Fruit fly (Drosophila melanogaster) whole organism, embryonic: ENCODE measurements around the gene CG9018.

ENCODE experiments used
- Bgb ChIP-seq: fragments of 200-800 bp; sonication (Bioruptor generic); IDR thresholded peaks from 2 replicates; pipeline ENCODE4 v1.3.6; 2022; ENCODE audit warnings: missing biosample characterization, missing genetic modification characterization; ENCODE audit not compliant: partially characterized antibody
- CG11247 ChIP-seq: fragments of 200-800 bp; sonication (Bioruptor generic); IDR thresholded peaks from 2 replicates; pipeline ENCODE4 v1.3.6; 2022; ENCODE audit warnings: missing biosample characterization, missing genetic modification characterization
- CG13894 ChIP-seq: fragments of 200-800 bp; sonication (Bioruptor generic); optimal IDR thresholded peaks from 3 replicates; lab custom pipeline; 2018; ENCODE audit warnings: missing biosample characterization, mild to moderate bottlenecking, missing genetic modification characterization, moderate library complexity
- CG14710 ChIP-seq: fragments of 200-800 bp; sonication (Bioruptor generic); optimal IDR thresholded peaks from 3 replicates; lab custom pipeline; 2019; ENCODE audit warnings: missing biosample characterization, mild to moderate bottlenecking, missing genetic modification characterization, moderate library complexity
- CG15514 ChIP-seq: fragments of 200-800 bp; sonication (Bioruptor generic); optimal IDR thresholded peaks from 3 replicates; lab custom pipeline; 2017; ENCODE audit warnings: missing biosample characterization, missing genetic modification characterization, mild to moderate bottlenecking, moderate library complexity, missing genetic modification reagents
- CG15601 ChIP-seq: fragments of 200-800 bp; sonication (Bioruptor generic); optimal IDR thresholded peaks from 3 replicates; lab custom pipeline; 2019; ENCODE audit warnings: missing biosample characterization, mild to moderate bottlenecking, missing genetic modification characterization, moderate library complexity
- CG16815 ChIP-seq: fragments of 200-800 bp; sonication (Bioruptor generic); optimal IDR thresholded peaks from 3 replicates; lab custom pipeline; 2017; ENCODE audit warnings: missing biosample characterization, mild to moderate bottlenecking, missing genetic modification characterization
- CG17385 ChIP-seq: fragments of 200-800 bp; sonication (Bioruptor generic); optimal IDR thresholded peaks from 3 replicates; lab custom pipeline; 2018; ENCODE audit warnings: missing biosample characterization, mild to moderate bottlenecking, missing genetic modification characterization
- CG18262 ChIP-seq: fragments of 200-800 bp; optimal IDR thresholded peaks from 3 replicates; lab custom pipeline; 2019; ENCODE audit warnings: missing biosample characterization, mild to moderate bottlenecking, missing genetic modification characterization, moderate library complexity
- CG34224 ChIP-seq: fragments of 200-800 bp; sonication (Bioruptor generic); IDR thresholded peaks from 3 replicates; pipeline ENCODE4 v1.3.6; 2022; ENCODE audit warnings: missing biosample characterization, missing genetic modification characterization; ENCODE audit not compliant: partially characterized antibody
- CG34422 ChIP-seq: fragments of 200-800 bp; sonication (Bioruptor generic); IDR thresholded peaks from 3 replicates; pipeline ENCODE4 v1.3.6; 2022; ENCODE audit warnings: missing biosample characterization, missing genetic modification characterization
- CG3847 ChIP-seq: fragments of 200-800 bp; sonication (Bioruptor generic); IDR thresholded peaks from 2 replicates; pipeline ENCODE4 v1.3.6; 2022; ENCODE audit warnings: missing biosample characterization, missing genetic modification characterization
- CG42726 ChIP-seq: fragments of 200-800 bp; sonication (Bioruptor generic); IDR thresholded peaks from 2 replicates; pipeline ENCODE4 v1.3.6; 2022; ENCODE audit warnings: missing biosample characterization, missing genetic modification characterization; ENCODE audit not compliant: partially characterized antibody
- CG7928 ChIP-seq: fragments of 200-800 bp; sonication (Bioruptor generic); optimal IDR thresholded peaks from 2 replicates; lab custom pipeline; 2017; ENCODE audit warnings: missing biosample characterization, mild to moderate bottlenecking, missing genetic modification characterization
- CG8388 ChIP-seq: fragments of 200-800 bp; sonication (Bioruptor generic); optimal IDR thresholded peaks from 2 replicates; lab custom pipeline; 2019; ENCODE audit warnings: missing biosample characterization, mild to moderate bottlenecking, missing genetic modification characterization, moderate library complexity
- CG9817 ChIP-seq: fragments of 200-800 bp; sonication (Bioruptor generic); optimal IDR thresholded peaks from 2 replicates; lab custom pipeline; 2018; ENCODE audit warnings: missing biosample characterization, mild to moderate bottlenecking, missing genetic modification characterization, moderate library complexity
- CG9876 ChIP-seq: fragments of 200-800 bp; sonication (Bioruptor generic); optimal IDR thresholded peaks from 2 replicates; lab custom pipeline; 2016; ENCODE audit warnings: missing biosample characterization, missing genetic modification characterization
- CG9932 ChIP-seq: fragments of 200-800 bp; sonication (Bioruptor generic); IDR thresholded peaks from 2 replicates; pipeline ENCODE4 v1.3.6; 2022; ENCODE audit warnings: missing biosample characterization, missing genetic modification characterization
- Camta ChIP-seq: fragments of 200-800 bp; sonication (Bioruptor generic); optimal IDR thresholded peaks from 2 replicates; lab custom pipeline; 2016; ENCODE audit warnings: missing biosample characterization, missing genetic modification characterization
- HmgD ChIP-seq: fragments of 200-800 bp; sonication (Bioruptor generic); optimal IDR thresholded peaks from 3 replicates; lab custom pipeline; 2016; ENCODE audit warnings: missing biosample characterization, missing genetic modification characterization
- Hr51 ChIP-seq, 2 experiments: fragments of 200-800 bp; sonication (Bioruptor generic); optimal IDR thresholded peaks; 2 replicates in 1 of 2; 3 replicates in 1 of 2; lab custom pipeline; 2016 to 2018; ENCODE audit warnings: missing biosample characterization in 2 of 2, missing genetic modification characterization in 2 of 2, mild to moderate bottlenecking in 1 of 2, moderate library complexity in 1 of 2
- Lhr ChIP-seq: fragments of 200-800 bp; sonication (Bioruptor generic); optimal IDR thresholded peaks from 3 replicates; lab custom pipeline; 2017; ENCODE audit warnings: mild to moderate bottlenecking, missing biosample characterization, missing genetic modification reagents, missing genetic modification characterization
- Pdp1 ChIP-seq, 2 experiments: fragments of 200-800 bp; sonication (Bioruptor generic); optimal IDR thresholded peaks; 3 replicates each; lab custom pipeline; 2016; ENCODE audit warnings: missing biosample characterization in 2 of 2, missing genetic modification characterization in 2 of 2, mild to moderate bottlenecking in 1 of 2, moderate library complexity in 1 of 2
- Rx ChIP-seq: fragments of 200-800 bp; sonication (Bioruptor generic); IDR thresholded peaks from 2 replicates; pipeline ENCODE4 v1.3.6; 2022; ENCODE audit warnings: missing biosample characterization, missing genetic modification characterization
- Scr ChIP-seq: fragments of 200-800 bp; sonication (Bioruptor generic); IDR thresholded peaks from 2 replicates; pipeline ENCODE4 v1.3.6; 2022; ENCODE audit warnings: missing biosample characterization, missing genetic modification characterization; ENCODE audit not compliant: partially characterized antibody
- Trl ChIP-seq, 3 experiments: fragments of >200 bp in 2 of 3; fragments of 200-800 bp in 1 of 3; sonication (Bioruptor generic) in 1 of 3; optimal IDR thresholded peaks; 2 replicates in 1 of 3; 3 replicates in 2 of 3; lab custom pipeline; 2016 to 2017; ENCODE audit warnings: missing biosample characterization in 1 of 3, missing genetic modification characterization in 1 of 3
- az2 ChIP-seq: fragments of 200-800 bp; sonication (Bioruptor generic); optimal IDR thresholded peaks from 3 replicates; lab custom pipeline; 2016; ENCODE audit warnings: missing biosample characterization, missing genetic modification characterization
- caup ChIP-seq: fragments of 200-800 bp; sonication (Bioruptor generic); optimal IDR thresholded peaks from 3 replicates; lab custom pipeline; 2017; ENCODE audit warnings: missing biosample characterization, mild to moderate bottlenecking, missing genetic modification characterization, moderate library complexity; ENCODE audit not compliant: severe bottlenecking
- chif ChIP-seq, 2 experiments: fragments of 200-800 bp; sonication (Bioruptor generic); optimal IDR thresholded peaks; 3 replicates each; lab custom pipeline; 2016; ENCODE audit warnings: missing biosample characterization in 2 of 2, missing genetic modification characterization in 2 of 2
- chn ChIP-seq: fragments of 200-800 bp; sonication (Bioruptor generic); optimal IDR thresholded peaks from 2 replicates; lab custom pipeline; 2016; ENCODE audit warnings: missing biosample characterization, missing genetic modification characterization
- gce ChIP-seq: fragments of 200-800 bp; sonication (Bioruptor generic); IDR thresholded peaks from 3 replicates; pipeline ENCODE4 v1.3.6; 2022; ENCODE audit warnings: missing biosample characterization, missing genetic modification characterization
- gcm ChIP-seq: fragments of 200-800 bp; sonication (Bioruptor generic); optimal IDR thresholded peaks from 2 replicates; lab custom pipeline; 2019; ENCODE audit warnings: missing biosample characterization, mild to moderate bottlenecking, missing genetic modification characterization, moderate library complexity
- lilli ChIP-seq: fragments of 200-800 bp; sonication (Bioruptor generic); optimal IDR thresholded peaks from 3 replicates; lab custom pipeline; 2016; ENCODE audit warnings: missing biosample characterization, missing genetic modification characterization
- mam ChIP-seq: fragments of 200-800 bp; sonication (Bioruptor generic); optimal IDR thresholded peaks from 3 replicates; lab custom pipeline; 2016; ENCODE audit warnings: missing biosample characterization, missing genetic modification characterization
- mirr ChIP-seq: fragments of 200-800 bp; sonication (Bioruptor generic); optimal IDR thresholded peaks from 3 replicates; lab custom pipeline; 2018; ENCODE audit warnings: missing biosample characterization, mild to moderate bottlenecking, missing genetic modification characterization
- pan ChIP-seq, 4 experiments: fragments of >200 bp in 3 of 4; fragments of 200-800 bp in 1 of 4; sonication (Bioruptor generic) in 1 of 4; optimal IDR thresholded peaks in 3 of 4; IDR thresholded peaks in 1 of 4; 2 replicates each; pipeline versions ENCODE4 v1.3.6 to Lab custom; 2017 to 2022; ENCODE audit warnings: missing biosample characterization in 2 of 4, missing genetic modification characterization in 2 of 4, mixed read lengths in 1 of 4
- pb ChIP-seq: fragments of 200-800 bp; sonication (Bioruptor generic); optimal IDR thresholded peaks from 3 replicates; lab custom pipeline; 2016; ENCODE audit warnings: missing biosample characterization, missing genetic modification characterization
- phol ChIP-seq: fragments of 200-800 bp; sonication (Bioruptor generic); optimal IDR thresholded peaks from 3 replicates; lab custom pipeline; 2018; ENCODE audit warnings: missing biosample characterization, mild to moderate bottlenecking, missing genetic modification characterization, moderate library complexity
- psq ChIP-seq: fragments of 200-800 bp; sonication (Bioruptor generic); optimal IDR thresholded peaks from 2 replicates; lab custom pipeline; 2017; ENCODE audit warnings: missing biosample characterization, missing genetic modification characterization
- ranshi ChIP-seq: fragments of 200-800 bp; sonication (Bioruptor generic); IDR thresholded peaks from 2 replicates; pipeline ENCODE4 v1.3.6; 2022; ENCODE audit warnings: missing biosample characterization, missing genetic modification characterization
- repo ChIP-seq: fragments of 200-800 bp; sonication (Bioruptor generic); optimal IDR thresholded peaks from 2 replicates; lab custom pipeline; 2016; ENCODE audit warnings: missing biosample characterization, missing genetic modification characterization
- ro ChIP-seq: fragments of 200-800 bp; sonication (Bioruptor generic); IDR thresholded peaks from 2 replicates; pipeline ENCODE4 v1.3.6; 2022; ENCODE audit warnings: missing biosample characterization, missing genetic modification characterization
- schlank ChIP-seq: fragments of 200-800 bp; sonication (Bioruptor generic); optimal IDR thresholded peaks from 2 replicates; lab custom pipeline; 2018; ENCODE audit warnings: missing biosample characterization, mild to moderate bottlenecking, missing genetic modification characterization
- stwl ChIP-seq: fragments of 200-800 bp; sonication (Bioruptor generic); optimal IDR thresholded peaks from 3 replicates; lab custom pipeline; 2018; ENCODE audit warnings: missing biosample characterization, mild to moderate bottlenecking, missing genetic modification characterization, moderate library complexity
- tin ChIP-seq: fragments of 200-800 bp; sonication (Bioruptor generic); optimal IDR thresholded peaks from 3 replicates; lab custom pipeline; 2016; ENCODE audit warnings: missing biosample characterization, missing genetic modification characterization
- tna ChIP-seq: fragments of 200-800 bp; sonication (Bioruptor generic); IDR thresholded peaks from 2 replicates; pipeline ENCODE4 v1.3.6; 2022; ENCODE audit warnings: missing biosample characterization, missing genetic modification characterization; ENCODE audit not compliant: partially characterized antibody

Gene CG9018

DNA sequence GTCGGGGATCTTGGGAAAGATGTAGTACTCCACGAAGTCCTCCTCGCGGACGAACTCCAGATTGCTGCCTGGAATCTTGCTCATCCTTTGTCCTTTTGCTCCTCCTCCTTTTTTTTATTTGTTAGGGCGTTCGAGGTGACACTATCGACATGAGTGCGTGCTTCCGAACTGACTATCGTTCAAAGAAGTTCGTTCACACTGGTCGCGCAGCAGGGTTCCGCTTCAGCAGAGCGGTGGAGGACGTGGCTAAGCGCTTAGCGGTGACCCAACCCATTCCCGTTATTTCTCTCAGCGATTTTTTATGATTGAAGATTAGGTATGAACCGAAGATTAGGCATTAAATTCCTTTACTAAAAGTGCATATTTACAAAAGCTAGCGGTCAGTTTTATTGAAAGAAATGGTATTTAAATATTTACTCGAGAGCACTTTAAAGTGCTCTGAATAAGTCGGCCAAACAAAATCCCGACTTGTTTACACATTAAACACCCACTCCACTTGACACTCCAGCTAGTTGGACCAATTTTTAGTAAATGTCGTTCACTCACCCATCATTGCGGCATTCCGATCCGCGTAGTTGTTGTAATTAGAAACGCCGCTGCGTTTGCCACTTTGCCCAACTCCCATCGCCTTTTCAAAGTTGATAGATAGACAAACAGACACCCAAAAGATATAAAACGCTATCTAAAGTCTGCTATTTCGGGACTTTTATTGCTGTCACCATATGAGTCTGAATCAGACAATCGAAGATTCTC is 29.0 kb upstream of the CG9018 start, which contains the start of the genes ecd and CG13806 (continued):
- TF ChIP-seq Pdp1 (GFP tag; optimal IDR thresholded peaks at IDR 0.05; lab: Kevin White, UChicago) (peak in 1 of 2 experiments; percentile 3), stwl (tag; lab: Kevin White, UChicago) (peak; percentile 74), CG18262 (tag; lab: Kevin White, UChicago) (no peak), CG9932 (peak; percentile 86), gcm (GFP tag; lab: Kevin White, UChicago) (no peak), Bgb (GFP tag; lab: Robert Waterston, UW) (peak; percentile 98), CG17385 (GFP tag; lab: Kevin White, UChicago) (no peak), pan (optimal IDR thresholded peaks at IDR 0.05; lab: Kevin White, UChicago) (no peak), pan (GFP tag; optimal IDR thresholded peaks at IDR 0.05 in 1 of 2, IDR thresholded peaks at IDR 0.05 in 1 of 2) (peak in 1 of 2 experiments; percentile 62), CG8388 (GFP tag; lab: Kevin White, UChicago) (peak; percentile 32), CG16815 (GFP tag; lab: Kevin White, UChicago) (no peak), HmgD (GFP tag; lab: Kevin White, UChicago) (peak; percentile 77), mam (GFP tag; lab: Kevin White, UChicago) (peak; percentile 66), CG7928 (GFP tag; lab: Kevin White, UChicago) (peak; percentile 17), Hr51 (GFP tag; optimal IDR thresholded peaks at IDR 0.05; lab: Kevin White, UChicago) (peak in 1 of 2 experiments; percentile 41), repo (GFP tag; lab: Kevin White, UChicago) (peak; percentile 38), Camta (peak; percentile 52), CG9876 (GFP tag; lab: Kevin White, UChicago) (peak; percentile 26), schlank (no peak), CG15514 (GFP tag; lab: Kevin White, UChicago) (peak; percentile 75), ro (GFP tag; lab: Robert Waterston, UW) (no peak), CG13894 (tag; lab: Kevin White, UChicago) (peak; percentile 34), ranshi (GFP tag; lab: Robert Waterston, UW) (peak; percentile 35; the same call in 1 of the 2 replicates), mirr (peak; percentile 11), CG9817 (peak; percentile 40), CG14710 (tag; lab: Kevin White, UChicago) (peak; percentile 73), psq (GFP tag; lab: Kevin White, UChicago) (peak; percentile 11), chn (GFP tag; lab: Kevin White, UChicago) (peak; percentile 55), Rx (GFP tag; lab: Robert Waterston, UW) (no peak), Scr (GFP tag; lab: Robert Waterston, UW) (peak; percentile 91), CG34224 (GFP tag; lab: Robert Waterston, UW) (peak; percentile 91), CG3847 (peak; percentile 60; the same call in 1 of the 2 replicates), tna (GFP tag; lab: Robert Waterston, UW) (peak; percentile 90), CG42726 (GFP tag; lab: Robert Waterston, UW) (peak; percentile 98), CG34422 (peak; percentile 45; the same call in 2 of the 3 replicates), tin (GFP tag; lab: Kevin White, UChicago) (peak; percentile 22), Trl (optimal IDR thresholded peaks at IDR 0.05; lab: Kevin White, UChicago) (no peak), Trl (GFP tag; optimal IDR thresholded peaks at IDR 0.05; lab: Kevin White, UChicago) (peak; percentile 51), caup (peak; percentile 31), chif (GFP tag; optimal IDR thresholded peaks at IDR 0.05; lab: Kevin White, UChicago) (peak in 1 of 2 experiments; percentile 50), gce (GFP tag; lab: Robert Waterston, UW) (no peak), lilli (GFP tag; lab: Kevin White, UChicago) (peak; percentile 60), pb (GFP tag; lab: Kevin White, UChicago) (no peak), Lhr (peak; percentile 81), CG11247 (peak; percentile 51; the same call in 1 of the 2 replicates), az2 (GFP tag; lab: Kevin White, UChicago) (no peak), phol (tag; lab: Kevin White, UChicago) (peak; percentile 74), CG15601 (peak; percentile 16)
